Worm (Caenorhabditis elegans): Measurements from ENCODE around the gene BE0003N10.6.

DNA sequence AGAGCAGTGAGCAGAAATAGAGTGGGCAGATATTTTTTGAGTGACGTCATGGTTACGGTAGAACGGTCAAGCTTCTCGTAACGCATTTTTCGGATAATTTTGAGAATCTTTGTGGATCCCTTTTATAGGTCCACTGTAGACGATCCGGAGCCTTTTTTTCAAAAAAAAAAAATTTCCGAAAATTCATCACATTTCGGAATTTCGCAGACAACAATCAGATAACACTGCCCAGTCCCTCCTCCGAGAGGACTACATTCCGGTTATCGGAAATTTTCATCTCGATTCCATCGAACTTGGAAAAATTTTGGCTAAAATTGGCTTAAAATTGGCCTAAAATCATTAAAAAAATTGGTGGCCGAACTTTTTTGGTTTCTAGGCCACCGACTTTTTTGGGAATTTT lies at the start of gene BE0003N10.6:
- TF ChIP-seq him-1 (tag; optimal IDR thresholded peaks at IDR 0.05) = no peak
- no peak for TF ChIP-seq W03F9.2 (tag; optimal IDR thresholded peaks at IDR 0.05)
- TF ChIP-seq dao-5 (tag; optimal IDR thresholded peaks at IDR 0.05) = no peak
